Fruit fly (Drosophila melanogaster) whole organism, embryonic: ENCODE results near the gene CG17036.
A peak's percentile ranks its signal among the peaks of the same experiment; 100 is the strongest.

Experiments used
- Ada2b ChIP-seq: fragments of 200-800 bp; sonication (Bioruptor generic); IDR thresholded peaks from 2 replicates; pipeline ENCODE4 v1.3.6; 2022; ENCODE audit warnings: missing biosample characterization, missing genetic modification characterization
- CG1024 ChIP-seq: fragments of 200-800 bp; sonication (Bioruptor generic); IDR thresholded peaks from 2 replicates; pipeline ENCODE4 v1.3.6; 2022; ENCODE audit warnings: missing biosample characterization, missing genetic modification characterization
- CG10959 ChIP-seq: fragments of 200-800 bp; sonication (Bioruptor generic); IDR thresholded peaks from 2 replicates; pipeline ENCODE4 v1.3.6; 2022; ENCODE audit warnings: missing biosample characterization, missing genetic modification characterization
- CG12104 ChIP-seq: fragments of 200-800 bp; sonication (Bioruptor generic); optimal IDR thresholded peaks from 3 replicates; lab custom pipeline; 2016; ENCODE audit warnings: missing biosample characterization, missing genetic modification characterization
- CG14860 ChIP-seq: fragments of 200-800 bp; sonication (Bioruptor generic); IDR thresholded peaks from 3 replicates; pipeline ENCODE4 v1.3.6; 2022; ENCODE audit warnings: missing biosample characterization, missing genetic modification characterization; ENCODE audit not compliant: partially characterized antibody
- CG1529 ChIP-seq: fragments of 200-800 bp; sonication (Bioruptor generic); optimal IDR thresholded peaks from 3 replicates; lab custom pipeline; 2018; ENCODE audit warnings: missing biosample characterization, missing genetic modification characterization
- CG18262 ChIP-seq: fragments of 200-800 bp; optimal IDR thresholded peaks from 3 replicates; lab custom pipeline; 2019; ENCODE audit warnings: missing biosample characterization, mild to moderate bottlenecking, missing genetic modification characterization, moderate library complexity
- CG2120 ChIP-seq: fragments of 200-800 bp; sonication (Bioruptor generic); optimal IDR thresholded peaks from 3 replicates; lab custom pipeline; 2016; ENCODE audit warnings: missing biosample characterization, missing genetic modification characterization
- CG2202 ChIP-seq: fragments of 200-800 bp; sonication (Bioruptor generic); optimal IDR thresholded peaks from 2 replicates; lab custom pipeline; 2018; ENCODE audit warnings: missing biosample characterization, mild to moderate bottlenecking, missing genetic modification characterization
- CG2889 ChIP-seq: fragments of 200-800 bp; sonication (Bioruptor generic); IDR thresholded peaks from 3 replicates; pipeline ENCODE4 v1.3.6; 2022; ENCODE audit warnings: missing biosample characterization, missing genetic modification characterization
- CG31365 ChIP-seq: fragments of 200-800 bp; sonication (Bioruptor generic); optimal IDR thresholded peaks from 2 replicates; lab custom pipeline; 2018; ENCODE audit warnings: missing biosample characterization, mild to moderate bottlenecking, missing genetic modification characterization
- CG3838 ChIP-seq: fragments of 200-800 bp; sonication (Bioruptor generic); optimal IDR thresholded peaks from 3 replicates; lab custom pipeline; 2016; ENCODE audit warnings: missing biosample characterization, missing genetic modification characterization
- CG4328 ChIP-seq: fragments of 200-800 bp; sonication (Bioruptor generic); optimal IDR thresholded peaks from 3 replicates; lab custom pipeline; 2017; ENCODE audit warnings: missing biosample characterization, missing genetic modification reagents, missing genetic modification characterization
- CG5245 ChIP-seq: fragments of 200-800 bp; sonication (Bioruptor generic); optimal IDR thresholded peaks from 3 replicates; lab custom pipeline; 2016; ENCODE audit warnings: missing biosample characterization, missing genetic modification characterization
- CG5953 ChIP-seq: fragments of 200-800 bp; sonication (Bioruptor generic); IDR thresholded peaks from 2 replicates; pipeline ENCODE4 v1.3.6; 2022; ENCODE audit warnings: missing biosample characterization, missing genetic modification characterization
- CG6654 ChIP-seq: fragments of 200-800 bp; sonication (Bioruptor generic); optimal IDR thresholded peaks from 2 replicates; lab custom pipeline; 2017; ENCODE audit warnings: missing biosample characterization, mild to moderate bottlenecking, missing genetic modification characterization
- CG6683 ChIP-seq: fragments of 200-800 bp; sonication (Bioruptor generic); optimal IDR thresholded peaks from 2 replicates; lab custom pipeline; 2017; ENCODE audit warnings: missing biosample characterization, mild to moderate bottlenecking, missing genetic modification characterization, missing genetic modification reagents
- CG7372 ChIP-seq: fragments of 200-800 bp; sonication (Bioruptor generic); IDR thresholded peaks from 2 replicates; pipeline ENCODE4 v1.3.6; 2022; ENCODE audit warnings: missing biosample characterization, missing genetic modification characterization
- CG7839 ChIP-seq: fragments of 200-800 bp; sonication (Bioruptor generic); optimal IDR thresholded peaks from 3 replicates; lab custom pipeline; 2018; ENCODE audit warnings: missing biosample characterization, mild to moderate bottlenecking, missing genetic modification characterization, moderate library complexity
- CG7963 ChIP-seq: fragments of 200-800 bp; sonication (Bioruptor generic); IDR thresholded peaks from 3 replicates; pipeline ENCODE4 v1.3.6; 2022; ENCODE audit warnings: missing biosample characterization, missing genetic modification characterization; ENCODE audit not compliant: partially characterized antibody
- Eip74EF ChIP-seq, 2 experiments: fragments of 200-800 bp in 1 of 2; fragments of >200 bp in 1 of 2; sonication (Bioruptor generic) in 1 of 2; optimal IDR thresholded peaks; 2 replicates each; lab custom pipeline; 2017 to 2019; ENCODE audit warnings: missing biosample characterization in 2 of 2, missing genetic modification characterization in 2 of 2, mild to moderate bottlenecking in 1 of 2, moderate library complexity in 1 of 2
- Fer3 ChIP-seq: fragments of 200-800 bp; sonication (Bioruptor generic); optimal IDR thresholded peaks from 2 replicates; lab custom pipeline; 2018; ENCODE audit warnings: missing biosample characterization, mild to moderate bottlenecking, missing genetic modification characterization, moderate library complexity
- Hand ChIP-seq: fragments of 200-800 bp; sonication (Bioruptor generic); optimal IDR thresholded peaks from 2 replicates; lab custom pipeline; 2017; ENCODE audit warnings: mild to moderate bottlenecking, missing biosample characterization, missing genetic modification reagents, missing genetic modification characterization
- Hr3 ChIP-seq: fragments of 200-800 bp; sonication (Bioruptor generic); optimal IDR thresholded peaks from 3 replicates; lab custom pipeline; 2016; ENCODE audit warnings: missing biosample characterization, missing genetic modification characterization
- Mrtf ChIP-seq: fragments of 200-800 bp; sonication (Bioruptor generic); IDR thresholded peaks from 3 replicates; pipeline ENCODE4 v1.3.6; 2022; ENCODE audit warnings: missing biosample characterization, missing genetic modification characterization
- Nf-YC ChIP-seq: fragments of 200-800 bp; optimal IDR thresholded peaks from 3 replicates; lab custom pipeline; 2019; ENCODE audit warnings: missing biosample characterization, mild to moderate bottlenecking, missing genetic modification characterization, moderate library complexity
- Sox102F ChIP-seq: fragments of 200-800 bp; sonication (Bioruptor generic); optimal IDR thresholded peaks from 2 replicates; lab custom pipeline; 2018; ENCODE audit warnings: missing biosample characterization, mild to moderate bottlenecking, missing genetic modification characterization, moderate library complexity
- YL-1 ChIP-seq: fragments of 200-800 bp; sonication (Bioruptor generic); optimal IDR thresholded peaks from 3 replicates; lab custom pipeline; 2017; ENCODE audit warnings: missing biosample characterization, mild to moderate bottlenecking, missing genetic modification characterization
- bcd ChIP-seq: fragments of 200-800 bp; sonication (Bioruptor generic); optimal IDR thresholded peaks from 2 replicates; lab custom pipeline; 2017; ENCODE audit warnings: missing biosample characterization, mild to moderate bottlenecking, missing genetic modification characterization
- bsh ChIP-seq, 2 experiments: fragments of 200-800 bp; sonication (Bioruptor generic); optimal IDR thresholded peaks; 2 replicates each; lab custom pipeline; 2017 to 2018; ENCODE audit warnings: mild to moderate bottlenecking in 2 of 2, missing biosample characterization in 2 of 2, missing genetic modification characterization in 2 of 2, moderate library complexity in 1 of 2
- cad ChIP-seq: fragments of >200 bp; optimal IDR thresholded peaks from 2 replicates; lab custom pipeline; 2017; ENCODE audit warnings: missing biosample characterization, missing genetic modification characterization
- crol ChIP-seq: fragments of 200-800 bp; sonication (Bioruptor generic); IDR thresholded peaks from 2 replicates; pipeline ENCODE4 v1.3.6; 2022; ENCODE audit warnings: missing biosample characterization, missing genetic modification characterization
- dimm ChIP-seq: fragments of 200-800 bp; sonication (Bioruptor generic); IDR thresholded peaks from 2 replicates; pipeline ENCODE4 v1.3.6; 2022; ENCODE audit warnings: missing biosample characterization, missing genetic modification characterization
- eve ChIP-seq, 2 experiments: fragments of >200 bp; optimal IDR thresholded peaks; 2 replicates each; lab custom pipeline; 2017; ENCODE audit warnings: missing biosample characterization in 2 of 2, missing genetic modification characterization in 2 of 2
- fd102C ChIP-seq: fragments of 200-800 bp; sonication (Bioruptor generic); optimal IDR thresholded peaks from 2 replicates; lab custom pipeline; 2018; ENCODE audit warnings: missing biosample characterization, mild to moderate bottlenecking, missing genetic modification characterization, moderate library complexity
- grn ChIP-seq: fragments of 200-800 bp; sonication (Bioruptor generic); optimal IDR thresholded peaks from 3 replicates; lab custom pipeline; 2017; ENCODE audit warnings: missing biosample characterization, missing genetic modification characterization
- gsb-n ChIP-seq: fragments of 200-800 bp; sonication (Bioruptor generic); optimal IDR thresholded peaks from 3 replicates; lab custom pipeline; 2018; ENCODE audit warnings: missing biosample characterization, mild to moderate bottlenecking, missing genetic modification characterization
- her ChIP-seq: fragments of 200-800 bp; sonication (Bioruptor generic); optimal IDR thresholded peaks from 2 replicates; lab custom pipeline; 2016; ENCODE audit warnings: missing biosample characterization, missing genetic modification characterization
- jing ChIP-seq: fragments of 200-800 bp; sonication (Bioruptor generic); optimal IDR thresholded peaks from 2 replicates; lab custom pipeline; 2018; ENCODE audit warnings: missing biosample characterization, mild to moderate bottlenecking, missing genetic modification characterization
- nerfin-1 ChIP-seq: fragments of 200-800 bp; sonication (Bioruptor generic); optimal IDR thresholded peaks from 3 replicates; lab custom pipeline; 2019; ENCODE audit warnings: missing biosample characterization, mild to moderate bottlenecking, missing genetic modification characterization, moderate library complexity
- nmo ChIP-seq: fragments of 200-800 bp; sonication (Bioruptor generic); optimal IDR thresholded peaks from 2 replicates; lab custom pipeline; 2018; ENCODE audit warnings: missing biosample characterization, mild to moderate bottlenecking, missing genetic modification characterization, moderate library complexity
- pb ChIP-seq: fragments of 200-800 bp; sonication (Bioruptor generic); optimal IDR thresholded peaks from 3 replicates; lab custom pipeline; 2016; ENCODE audit warnings: missing biosample characterization, missing genetic modification characterization
- pho ChIP-seq: fragments of 200-800 bp; sonication (Bioruptor generic); optimal IDR thresholded peaks from 2 replicates; lab custom pipeline; 2016; ENCODE audit warnings: missing biosample characterization, missing genetic modification characterization
- pita ChIP-seq: fragments of 200-800 bp; sonication (Bioruptor generic); optimal IDR thresholded peaks from 2 replicates; lab custom pipeline; 2017; ENCODE audit warnings: missing biosample characterization, mild to moderate bottlenecking, missing genetic modification characterization
- pros ChIP-seq: fragments of 200-800 bp; sonication (Bioruptor generic); optimal IDR thresholded peaks from 3 replicates; lab custom pipeline; 2019; ENCODE audit warnings: missing biosample characterization, mild to moderate bottlenecking, missing genetic modification characterization, moderate library complexity
- schlank ChIP-seq: fragments of 200-800 bp; sonication (Bioruptor generic); optimal IDR thresholded peaks from 2 replicates; lab custom pipeline; 2018; ENCODE audit warnings: missing biosample characterization, mild to moderate bottlenecking, missing genetic modification characterization
- so ChIP-seq: fragments of 200-800 bp; sonication (Bioruptor generic); IDR thresholded peaks from 3 replicates; pipeline ENCODE4 v1.3.6; 2022; ENCODE audit warnings: missing biosample characterization, missing genetic modification characterization
- stc ChIP-seq: fragments of 200-800 bp; sonication (Bioruptor generic); IDR thresholded peaks from 2 replicates; pipeline ENCODE4 v1.3.6; 2022; ENCODE audit warnings: missing biosample characterization, missing genetic modification characterization
- twi ChIP-seq: fragments of 200-800 bp; optimal IDR thresholded peaks from 2 replicates; lab custom pipeline; 2019; ENCODE audit warnings: missing biosample characterization, mild to moderate bottlenecking, missing genetic modification characterization, moderate library complexity
- vnd ChIP-seq: fragments of 200-800 bp; sonication (Bioruptor generic); IDR thresholded peaks from 3 replicates; pipeline ENCODE4 v1.3.6; 2022; ENCODE audit warnings: missing biosample characterization, missing genetic modification characterization; ENCODE audit not compliant: partially characterized antibody

The CG17036 gene

dm6 chr2L:12704418-12704920 is 3.9 kb upstream of the CG17036 start, which contains the start of the genes CG5776 and spict (continued):
- peak; percentile 69 for TF ChIP-seq CG7839 (tag; lab: Kevin White, UChicago)
- peak; percentile 85 for TF ChIP-seq CG2120 (GFP tag; lab: Kevin White, UChicago)
- peak; percentile 66 for TF ChIP-seq Hand (GFP tag; lab: Kevin White, UChicago)
- no peak for TF ChIP-seq CG5245
- TF ChIP-seq pb (GFP tag; lab: Kevin White, UChicago): no peak
- peak; percentile 38 for TF ChIP-seq jing (GFP tag; lab: Kevin White, UChicago)
- peak; percentile 69 for TF ChIP-seq twi (tag; lab: Kevin White, UChicago)
- peak; percentile 81 for TF ChIP-seq Ada2b (GFP tag; lab: Robert Waterston, UW)
- no peak for TF ChIP-seq eve (GFP tag; optimal IDR thresholded peaks at IDR 0.05; lab: Kevin White, UChicago)
- no peak for TF ChIP-seq CG14860 (GFP tag; lab: Robert Waterston, UW)
- TF ChIP-seq her (GFP tag; lab: Kevin White, UChicago): no peak
- no peak for TF ChIP-seq pros (GFP tag; lab: Kevin White, UChicago)
- TF ChIP-seq dimm (GFP tag; lab: Robert Waterston, UW): no peak
- TF ChIP-seq CG1024: no peak
- TF ChIP-seq Eip74EF (GFP tag; optimal IDR thresholded peaks at IDR 0.05; lab: Kevin White, UChicago): peak in 1 of 2 experiments; percentile 38
- no peak for TF ChIP-seq CG3838 (GFP tag; lab: Kevin White, UChicago)
- no peak for TF ChIP-seq fd102C (GFP tag; lab: Kevin White, UChicago)
- TF ChIP-seq pho: peak; percentile 54
- peak in 1 of 2 experiments; percentile 80 for TF ChIP-seq bsh (GFP tag; optimal IDR thresholded peaks at IDR 0.05; lab: Kevin White, UChicago)
- TF ChIP-seq CG12104 (GFP tag; lab: Kevin White, UChicago): no peak
- TF ChIP-seq CG2202: peak; percentile 61
- TF ChIP-seq nerfin-1 (tag; lab: Kevin White, UChicago): peak; percentile 61
- peak; percentile 26 for TF ChIP-seq grn (GFP tag; lab: Kevin White, UChicago)
- peak; percentile 66 for TF ChIP-seq Nf-YC (tag; lab: Kevin White, UChicago)
- no peak for TF ChIP-seq pita
- peak; percentile 74 for TF ChIP-seq stc
- TF ChIP-seq CG6654 (GFP tag; lab: Kevin White, UChicago): no peak
- TF ChIP-seq bcd: peak; percentile 80
- no peak for TF ChIP-seq vnd (GFP tag; lab: Robert Waterston, UW)
- TF ChIP-seq Hr3 (GFP tag; lab: Kevin White, UChicago): peak; percentile 75
- peak; percentile 70; the same call in 2 of the 3 replicates for TF ChIP-seq CG2889 (GFP tag; lab: Robert Waterston, UW)
- peak; percentile 65 for TF ChIP-seq Fer3
- TF ChIP-seq CG7963: no peak
- TF ChIP-seq so (GFP tag; lab: Robert Waterston, UW): peak; percentile 57; the same call in 2 of the 3 replicates
- TF ChIP-seq crol (GFP tag; lab: Robert Waterston, UW): no peak
- no peak for TF ChIP-seq CG7372 (GFP tag; lab: Robert Waterston, UW)
- peak; percentile 85 for TF ChIP-seq nmo (GFP tag; lab: Kevin White, UChicago)
- TF ChIP-seq CG31365: peak; percentile 12
- TF ChIP-seq CG18262: peak; percentile 64
- TF ChIP-seq Sox102F (GFP tag; lab: Kevin White, UChicago): peak; percentile 80
- peak; percentile 21; the same call in 1 of the 2 replicates for TF ChIP-seq CG5953
- TF ChIP-seq cad (GFP tag; lab: Kevin White, UChicago): no peak
- no peak for TF ChIP-seq gsb-n (tag; lab: Kevin White, UChicago)
- TF ChIP-seq CG10959 (GFP tag; lab: Robert Waterston, UW): peak; percentile 49
- TF ChIP-seq Mrtf (GFP tag; lab: Robert Waterston, UW): peak; percentile 74; the same call in 2 of the 3 replicates
- peak; percentile 53 for TF ChIP-seq schlank (tag; lab: Kevin White, UChicago)
- TF ChIP-seq CG1529 (GFP tag; lab: Kevin White, UChicago): peak; percentile 25
- TF ChIP-seq CG4328: peak; percentile 31
- peak; percentile 14 for TF ChIP-seq CG6683 (GFP tag; lab: Kevin White, UChicago)
- TF ChIP-seq YL-1 (GFP tag; lab: Kevin White, UChicago): peak; percentile 60
